Fruit fly (Drosophila melanogaster): ENCODE measurements around the gene Or10a.

The Or10a gene

DNA sequence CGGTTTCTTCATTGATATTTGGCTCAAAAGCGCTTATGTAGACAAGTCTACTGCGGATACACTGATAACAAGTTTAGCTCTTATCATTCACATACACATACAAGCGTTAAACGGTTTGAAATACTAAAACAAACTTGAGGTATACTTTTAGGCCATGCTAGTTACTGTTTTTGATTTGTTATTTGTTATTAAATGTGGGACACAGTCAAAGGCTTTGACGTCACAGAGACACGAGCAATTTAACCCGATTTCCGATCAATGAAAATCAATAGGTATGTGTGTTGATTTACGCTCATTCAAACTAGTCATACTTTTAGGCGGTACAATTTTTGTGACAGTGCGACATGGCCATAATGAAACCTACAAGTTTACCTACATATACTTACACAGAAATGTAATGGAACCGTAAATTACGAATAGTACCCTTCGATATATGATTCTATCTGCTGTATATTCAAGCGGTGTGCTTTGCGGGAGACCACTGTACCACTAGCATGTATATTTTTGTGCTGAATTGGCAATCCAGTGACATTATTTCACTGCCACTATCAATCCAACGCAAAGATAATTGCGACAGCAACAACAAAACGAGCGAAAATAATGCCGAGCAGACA is 29.7 kb upstream of the Or10a start (continued):
- no peak for TF ChIP-seq D (optimal IDR thresholded peaks at IDR 0.05)
- peak; percentile 12 for TF ChIP-seq D (GFP tag; optimal IDR thresholded peaks at IDR 0.05)
- TF ChIP-seq ara (GFP tag; IDR thresholded peaks at IDR 0.05) = peak; percentile 6; the same call in 1 of the 2 replicates
- peak; percentile 71 for TF ChIP-seq CG4730 (GFP tag; IDR thresholded peaks at IDR 0.05)
- no peak for TF ChIP-seq CG2875 (GFP tag; optimal IDR thresholded peaks at IDR 0.05)
- TF ChIP-seq CG1832 (GFP tag; optimal IDR thresholded peaks at IDR 0.05) = no peak
- TF ChIP-seq ERR (GFP tag; optimal IDR thresholded peaks at IDR 0.05) = peak; percentile 83
- TF ChIP-seq Max (GFP tag; optimal IDR thresholded peaks at IDR 0.05) = peak; percentile 71
- peak; percentile 68 for TF ChIP-seq CG14050 (GFP tag; IDR thresholded peaks at IDR 0.05)
- no peak for TF ChIP-seq CG10431 (GFP tag; optimal IDR thresholded peaks at IDR 0.05)
- peak; percentile 95 for TF ChIP-seq Dip3 (GFP tag; optimal IDR thresholded peaks at IDR 0.05)
- TF ChIP-seq crol (GFP tag; IDR thresholded peaks at IDR 0.05) = no peak
- TF ChIP-seq sisA (GFP tag; IDR thresholded peaks at IDR 0.05) = peak; percentile 77
- peak; percentile 46; the same call in 1 of the 2 replicates for TF ChIP-seq ttk (GFP tag; IDR thresholded peaks at IDR 0.05)
- no peak for TF ChIP-seq Doc3 (GFP tag; IDR thresholded peaks at IDR 0.05; ENCODE audit: partially characterized antibody)
- no peak for TF ChIP-seq HLHmδ (GFP tag; optimal IDR thresholded peaks at IDR 0.05)
- peak; percentile 78 for TF ChIP-seq Aef1 (GFP tag; IDR thresholded peaks at IDR 0.05)
- no peak for TF ChIP-seq ac (GFP tag; optimal IDR thresholded peaks at IDR 0.05)
- TF ChIP-seq ham (GFP tag; IDR thresholded peaks at IDR 0.05) = no peak; the same call in 1 of the 2 replicates
- no peak; the same call in 2 of the 3 replicates for TF ChIP-seq z (GFP tag; IDR thresholded peaks at IDR 0.05)
- TF ChIP-seq Nf-YC (tag; optimal IDR thresholded peaks at IDR 0.05) = peak; percentile 16
- peak; percentile 80 for TF ChIP-seq Hsf (GFP tag; optimal IDR thresholded peaks at IDR 0.05)
- peak; percentile 82 for TF ChIP-seq CG11247 (GFP tag; IDR thresholded peaks at IDR 0.05)
- TF ChIP-seq MBD-R2 (GFP tag; IDR thresholded peaks at IDR 0.05) = peak; percentile 62; the same call in 1 of the 2 replicates
- peak; percentile 66 for TF ChIP-seq Dad (GFP tag; optimal IDR thresholded peaks at IDR 0.05)
- TF ChIP-seq Ets97D (GFP tag; optimal IDR thresholded peaks at IDR 0.05) = peak; percentile 38
- TF ChIP-seq CG2202 (tag; optimal IDR thresholded peaks at IDR 0.05) = no peak
- peak; percentile 57 for TF ChIP-seq Adf1 (GFP tag; IDR thresholded peaks at IDR 0.05)
- TF ChIP-seq CG17568 (GFP tag; optimal IDR thresholded peaks at IDR 0.05) = peak; percentile 51
- TF ChIP-seq BEAF-32 (GFP tag; optimal IDR thresholded peaks at IDR 0.05) = no peak
- no peak for TF ChIP-seq p53 (GFP tag; optimal IDR thresholded peaks at IDR 0.05)
- TF ChIP-seq kni (GFP tag; optimal IDR thresholded peaks at IDR 0.05) = no peak
- TF ChIP-seq prd (optimal IDR thresholded peaks at IDR 0.05) = no peak
- peak; percentile 85 for TF ChIP-seq prd (GFP tag; IDR thresholded peaks at IDR 0.05)
- TF ChIP-seq CG4360 (GFP tag; IDR thresholded peaks at IDR 0.05) = peak; percentile 50; the same call in 1 of the 2 replicates
- TF ChIP-seq sob (GFP tag; IDR thresholded peaks at IDR 0.05) = peak; percentile 89
- peak; percentile 48 for TF ChIP-seq gcm2 (GFP tag; optimal IDR thresholded peaks at IDR 0.05)
- 0 out of 2 replicates have a peak, but pooled peaks have one; percentile 21 for TF ChIP-seq peb (GFP tag; IDR thresholded peaks at IDR 0.05)
- peak; percentile 88 for TF ChIP-seq CG7839 (tag; optimal IDR thresholded peaks at IDR 0.05)
- TF ChIP-seq pzg (GFP tag; optimal IDR thresholded peaks at IDR 0.05) = peak; percentile 22
- TF ChIP-seq CG16815 (GFP tag; optimal IDR thresholded peaks at IDR 0.05) = peak; percentile 75
- peak; percentile 50 for TF ChIP-seq CG17385 (GFP tag; optimal IDR thresholded peaks at IDR 0.05)
- peak; percentile 47 for TF ChIP-seq chn (GFP tag; optimal IDR thresholded peaks at IDR 0.05)
- TF ChIP-seq CG6813 (GFP tag; optimal IDR thresholded peaks at IDR 0.05) = peak; percentile 55
- TF ChIP-seq Dek (tag; optimal IDR thresholded peaks at IDR 0.05) = peak; percentile 80
- TF ChIP-seq da (GFP tag; optimal IDR thresholded peaks at IDR 0.05) = peak; percentile 14
- TF ChIP-seq vvl (GFP tag; IDR thresholded peaks at IDR 0.05) = peak; percentile 90
- TF ChIP-seq CG5245 (GFP tag; optimal IDR thresholded peaks at IDR 0.05) = peak; percentile 49
- no peak for TF ChIP-seq CG6791 (GFP tag; IDR thresholded peaks at IDR 0.05; ENCODE audit: partially characterized antibody)
- no peak for TF ChIP-seq Dp (GFP tag; optimal IDR thresholded peaks at IDR 0.05)
- peak; percentile 77 for TF ChIP-seq D19B (GFP tag; optimal IDR thresholded peaks at IDR 0.05)
